Worm (Caenorhabditis elegans): Measurements from ENCODE around the gene chts-1.
A peak's percentile ranks its signal among the peaks of the same experiment; 100 is the strongest.

The chts-1 gene

ce11 chrX:7525271-7525670, 5.8 kb upstream of the chts-1 start, which contains the start of gene F46C8.3:
TSS of gene F46C8.3 (plus strand) at chrX:7525571.
- TF ChIP-seq ztf-23 (GFP tag; IDR thresholded peaks at IDR 0.05) (no peak), flt-1 (GFP tag; IDR thresholded peaks at IDR 0.05) (no peak), klf-2 (GFP tag; conservative IDR thresholded peaks at IDR 0.05) (no peak), T22C8.4 (GFP tag; IDR thresholded peaks at IDR 0.05) (no peak), ztf-29 (GFP tag; IDR thresholded peaks at IDR 0.05) (no peak), cog-1 (tag; optimal IDR thresholded peaks at IDR 0.05) (no peak), med-1 (GFP tag; optimal IDR thresholded peaks at IDR 0.05; ENCODE audit: insufficient read depth) (no peak), ref-1 (GFP tag; conservative IDR thresholded peaks at IDR 0.05) (no peak), tab-1 (GFP tag; IDR thresholded peaks at IDR 0.05) (no peak)

DNA sequence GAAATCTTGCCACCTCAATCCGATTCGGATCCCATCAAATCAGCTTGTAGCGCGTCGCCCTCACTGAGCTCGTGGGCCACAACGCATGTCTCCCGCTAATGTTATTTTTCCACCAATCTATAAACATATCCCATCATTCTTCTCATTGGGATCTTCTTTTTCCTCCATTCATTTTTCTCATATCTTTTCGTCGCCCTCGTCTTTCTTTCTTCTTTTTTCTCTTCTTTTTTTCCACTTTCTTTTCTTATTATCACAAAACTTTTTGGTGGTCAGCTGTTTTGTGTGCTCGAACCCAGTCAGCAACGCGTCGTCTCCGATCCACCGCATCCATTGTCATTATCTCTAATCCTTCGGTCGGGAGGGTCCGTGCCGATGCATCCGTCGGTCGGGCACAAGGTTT, 4.3 kb upstream of the chts-1 start:
- TF ChIP-seq ztf-23 (GFP tag; IDR thresholded peaks at IDR 0.05) (no peak), flt-1 (GFP tag; IDR thresholded peaks at IDR 0.05) (no peak), klf-2 (GFP tag; conservative IDR thresholded peaks at IDR 0.05) (no peak), T22C8.4 (GFP tag; IDR thresholded peaks at IDR 0.05) (no peak), cog-1 (tag; optimal IDR thresholded peaks at IDR 0.05) (no peak), ref-1 (GFP tag; conservative IDR thresholded peaks at IDR 0.05) (no peak), med-1 (GFP tag; optimal IDR thresholded peaks at IDR 0.05; ENCODE audit: insufficient read depth) (no peak), ztf-29 (GFP tag; IDR thresholded peaks at IDR 0.05) (no peak), tab-1 (GFP tag; IDR thresholded peaks at IDR 0.05) (no peak)

ce11 chrX:7522595-7522994, 3.1 kb upstream of the chts-1 start:
- TF ChIP-seq med-1 (GFP tag; optimal IDR thresholded peaks at IDR 0.05; ENCODE audit: insufficient read depth) (no peak), flt-1 (GFP tag; IDR thresholded peaks at IDR 0.05) (no peak), klf-2 (GFP tag; conservative IDR thresholded peaks at IDR 0.05) (no peak), T22C8.4 (GFP tag; IDR thresholded peaks at IDR 0.05) (no peak), ztf-29 (GFP tag; IDR thresholded peaks at IDR 0.05) (no peak), ztf-23 (GFP tag; IDR thresholded peaks at IDR 0.05) (no peak), ref-1 (GFP tag; conservative IDR thresholded peaks at IDR 0.05) (no peak), cog-1 (tag; optimal IDR thresholded peaks at IDR 0.05) (no peak), tab-1 (GFP tag; IDR thresholded peaks at IDR 0.05) (no peak)

ce11 chrX:7512714-7513113, 6.8 kb downstream of the chts-1 start:
- no peak for TF ChIP-seq cog-1 (tag; optimal IDR thresholded peaks at IDR 0.05)
- no peak for TF ChIP-seq T22C8.4 (GFP tag; IDR thresholded peaks at IDR 0.05)
- TF ChIP-seq med-1 (GFP tag; optimal IDR thresholded peaks at IDR 0.05; ENCODE audit: insufficient read depth), result no peak
- TF ChIP-seq flt-1 (GFP tag; IDR thresholded peaks at IDR 0.05), result no peak
- TF ChIP-seq ref-1 (GFP tag; conservative IDR thresholded peaks at IDR 0.05), result no peak
- no peak for TF ChIP-seq tab-1 (GFP tag; IDR thresholded peaks at IDR 0.05)

ce11 chrX:7507141-7507540, 12.3 kb downstream of the chts-1 start:
- no peak for TF ChIP-seq ref-1 (GFP tag; conservative IDR thresholded peaks at IDR 0.05)
- no peak for TF ChIP-seq ztf-29 (GFP tag; IDR thresholded peaks at IDR 0.05)
- TF ChIP-seq T22C8.4 (GFP tag; IDR thresholded peaks at IDR 0.05), result no peak
- TF ChIP-seq cog-1 (tag; optimal IDR thresholded peaks at IDR 0.05), result no peak
- TF ChIP-seq tab-1 (GFP tag; IDR thresholded peaks at IDR 0.05), result no peak
- TF ChIP-seq med-1 (GFP tag; optimal IDR thresholded peaks at IDR 0.05; ENCODE audit: insufficient read depth), result no peak
- TF ChIP-seq flt-1 (GFP tag; IDR thresholded peaks at IDR 0.05), result no peak; the same call in none of the 2 replicates
- no peak for TF ChIP-seq ztf-23 (GFP tag; IDR thresholded peaks at IDR 0.05)
- TF ChIP-seq klf-2 (GFP tag; conservative IDR thresholded peaks at IDR 0.05), result no peak

ce11 chrX:7506533-7506932, 12.9 kb downstream of the chts-1 start, which contains the start of gene lgc-11:
TSS of gene lgc-11 (minus strand) at chrX:7506633.
- TF ChIP-seq klf-2 (GFP tag; conservative IDR thresholded peaks at IDR 0.05) (no peak), flt-1 (GFP tag; IDR thresholded peaks at IDR 0.05) (no peak), tab-1 (GFP tag; IDR thresholded peaks at IDR 0.05) (no peak), ztf-29 (GFP tag; IDR thresholded peaks at IDR 0.05) (no peak), cog-1 (tag; optimal IDR thresholded peaks at IDR 0.05) (no peak), med-1 (GFP tag; optimal IDR thresholded peaks at IDR 0.05; ENCODE audit: insufficient read depth) (no peak), ztf-23 (GFP tag; IDR thresholded peaks at IDR 0.05) (no peak), T22C8.4 (GFP tag; IDR thresholded peaks at IDR 0.05) (no peak), ref-1 (GFP tag; conservative IDR thresholded peaks at IDR 0.05) (no peak)

- TF ChIP-seq ref-1 (GFP tag; conservative IDR thresholded peaks at IDR 0.05), result no peak
- no peak for TF ChIP-seq ztf-29 (GFP tag; IDR thresholded peaks at IDR 0.05)
- TF ChIP-seq ztf-23 (GFP tag; IDR thresholded peaks at IDR 0.05), result no peak
- TF ChIP-seq klf-2 (GFP tag; conservative IDR thresholded peaks at IDR 0.05), result no peak
- no peak for TF ChIP-seq T22C8.4 (GFP tag; IDR thresholded peaks at IDR 0.05)
- TF ChIP-seq cog-1 (tag; optimal IDR thresholded peaks at IDR 0.05), result no peak
- TF ChIP-seq tab-1 (GFP tag; IDR thresholded peaks at IDR 0.05), result no peak
- TF ChIP-seq med-1 (GFP tag; optimal IDR thresholded peaks at IDR 0.05; ENCODE audit: insufficient read depth), result no peak
- no peak for TF ChIP-seq flt-1 (GFP tag; IDR thresholded peaks at IDR 0.05)
These were observed 16.7 kb downstream of the chts-1 start, which contains the start of gene F48E3.6 for ce11 chrX:7502807-7503206. TSS of gene F48E3.6 (minus strand) at chrX:7502907.

ce11 chrX:7500970-7501369, 18.5 kb downstream of the chts-1 start, which contains the start of gene uggt-1:
TSS of gene uggt-1 (minus strand) at chrX:7500982.
- 0 out of 2 replicates have a peak, but pooled peaks have one; percentile 46 for TF ChIP-seq tab-1 (GFP tag; IDR thresholded peaks at IDR 0.05)
- peak; percentile 57; the same call in 1 of the 2 replicates for TF ChIP-seq ztf-23 (GFP tag; IDR thresholded peaks at IDR 0.05)
- no peak for TF ChIP-seq T22C8.4 (GFP tag; IDR thresholded peaks at IDR 0.05)
- TF ChIP-seq klf-2 (GFP tag; conservative IDR thresholded peaks at IDR 0.05), result no peak
- TF ChIP-seq cog-1 (tag; optimal IDR thresholded peaks at IDR 0.05), result peak; percentile 78
- TF ChIP-seq ref-1 (GFP tag; conservative IDR thresholded peaks at IDR 0.05), result no peak
- TF ChIP-seq flt-1 (GFP tag; IDR thresholded peaks at IDR 0.05), result peak; percentile 72
- no peak for TF ChIP-seq ztf-29 (GFP tag; IDR thresholded peaks at IDR 0.05)
- peak; percentile 14 for TF ChIP-seq med-1 (GFP tag; optimal IDR thresholded peaks at IDR 0.05; ENCODE audit: insufficient read depth)

DNA sequence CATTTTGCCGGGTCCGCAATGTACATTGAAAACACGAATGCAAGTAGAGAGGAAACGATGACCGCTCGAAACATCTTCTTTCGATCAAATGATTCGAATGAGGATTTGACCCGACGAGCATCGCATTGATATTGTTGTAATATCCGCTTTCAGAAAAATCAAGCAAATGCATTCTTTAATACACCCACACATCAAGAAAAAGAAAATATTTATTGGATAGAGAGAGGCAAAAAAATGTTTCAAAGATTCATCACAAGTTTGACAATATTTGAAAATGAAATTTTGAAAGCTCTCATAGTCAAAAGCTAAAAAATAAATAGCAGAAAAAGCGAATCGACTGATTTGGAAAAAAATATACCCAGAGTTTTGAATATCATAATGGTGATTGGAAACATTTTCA, 24.0 kb downstream of the chts-1 start, which contains the start of gene try-14:
Gene try-14, minus strand, starts transcription at position 101 of the 400 bp plus-strand sequence.
- TF ChIP-seq ztf-23 (GFP tag; IDR thresholded peaks at IDR 0.05) (no peak), T22C8.4 (GFP tag; IDR thresholded peaks at IDR 0.05) (no peak), ref-1 (GFP tag; conservative IDR thresholded peaks at IDR 0.05) (no peak), tab-1 (GFP tag; IDR thresholded peaks at IDR 0.05) (no peak), flt-1 (GFP tag; IDR thresholded peaks at IDR 0.05) (no peak), ztf-29 (GFP tag; IDR thresholded peaks at IDR 0.05) (no peak), klf-2 (GFP tag; conservative IDR thresholded peaks at IDR 0.05) (no peak), med-1 (GFP tag; optimal IDR thresholded peaks at IDR 0.05; ENCODE audit: insufficient read depth) (no peak), cog-1 (tag; optimal IDR thresholded peaks at IDR 0.05) (no peak)

Data from whole organism, midembryonic.